Worm (Caenorhabditis elegans) whole organism, young adult: ENCODE results near the gene algn-2.

Source experiments
- C06A6.2 ChIP-seq: fragments of 200-800 bp; sonication (Bioruptor generic); conservative IDR thresholded peaks from 2 replicates; pipeline ENCODE4 v1.3.6; 2022; ENCODE audit warnings: missing genetic modification characterization, missing compliant biosample characterization
- C17E4.6 ChIP-seq: fragments of 200-800 bp; sonication (Bioruptor generic); IDR thresholded peaks from 2 replicates; pipeline ENCODE4 v1.3.6; 2022; ENCODE audit warnings: missing genetic modification reagents, missing genetic modification characterization, missing compliant biosample characterization
- F57A8.1 ChIP-seq: fragments of 200-800 bp; sonication (Bioruptor generic); optimal IDR thresholded peaks from 2 replicates; lab custom pipeline; 2018; ENCODE audit warnings: mild to moderate bottlenecking, missing genetic modification characterization, moderate library complexity, missing compliant biosample characterization
- K12H6.12 ChIP-seq: fragments of 200-800 bp; sonication (Bioruptor generic); optimal IDR thresholded peaks from 2 replicates; lab custom pipeline; 2018; ENCODE audit warnings: mild to moderate bottlenecking, missing genetic modification characterization, missing compliant biosample characterization
- T07F8.4 ChIP-seq: sonication (generic microtip); optimal IDR thresholded peaks from 2 replicates; lab custom pipeline; 2016; ENCODE audit warnings: mild to moderate bottlenecking, missing genetic modification characterization, moderate library complexity, missing compliant biosample characterization
- T26A5.8 ChIP-seq: sonication (generic microtip); optimal IDR thresholded peaks from 2 replicates; lab custom pipeline; 2016; ENCODE audit warnings: missing genetic modification characterization, missing compliant biosample characterization
- Y56A3A.18 ChIP-seq: fragments of 200-800 bp; sonication (Bioruptor generic); IDR thresholded peaks from 2 replicates; pipeline ENCODE4 v1.3.6; 2022; ENCODE audit warnings: missing genetic modification reagents, missing genetic modification characterization, missing compliant biosample characterization
- Y95B8A.8 ChIP-seq: fragments of 200-800 bp; sonication (Bioruptor generic); IDR thresholded peaks from 2 replicates; pipeline ENCODE4 v1.3.6; 2022; ENCODE audit warnings: missing genetic modification reagents, missing genetic modification characterization, missing compliant biosample characterization
- ZK185.1 ChIP-seq: sonication (generic microtip); optimal IDR thresholded peaks from 2 replicates; lab custom pipeline; 2016; ENCODE audit warnings: mild to moderate bottlenecking, missing genetic modification characterization, missing compliant biosample characterization; ENCODE audit not compliant: poor library complexity, severe bottlenecking
- akir-1 ChIP-seq: fragments of 200-800 bp; sonication (Bioruptor generic); optimal IDR thresholded peaks from 2 replicates; lab custom pipeline; 2018; ENCODE audit warnings: mild to moderate bottlenecking, missing genetic modification characterization, moderate library complexity, missing compliant biosample characterization
- ama-1 ChIP-seq, 3 experiments: fragments of 150-350 bp in 1 of 3; sonication (generic microtip) in 2 of 3; optimal IDR thresholded peaks; 2 replicates each; lab custom pipeline; 2014 to 2018; ENCODE audit warnings: missing biosample characterization in 2 of 3, missing genetic modification characterization in 2 of 3, missing genetic modification reagents in 2 of 3
- aptf-2 ChIP-seq: fragments of 200-800 bp; sonication (Bioruptor generic); conservative IDR thresholded peaks from 2 replicates; pipeline ENCODE4 v1.3.6; 2022; ENCODE audit warnings: missing genetic modification reagents, missing genetic modification characterization, missing compliant biosample characterization
- aptf-3 ChIP-seq: fragments of 200-800 bp; sonication (Bioruptor generic); IDR thresholded peaks from 2 replicates; pipeline ENCODE4 v1.3.6; 2022; ENCODE audit warnings: missing genetic modification characterization, missing compliant biosample characterization
- atf-7 ChIP-seq: sonication (generic microtip); optimal IDR thresholded peaks from 2 replicates; lab custom pipeline; 2017; ENCODE audit warnings: mild to moderate bottlenecking, missing genetic modification characterization, missing compliant biosample characterization
- cebp-2 ChIP-seq: fragments of 200-800 bp; sonication (Bioruptor generic); IDR thresholded peaks from 2 replicates; pipeline ENCODE4 v1.3.6; 2022; ENCODE audit warnings: missing genetic modification characterization, missing compliant biosample characterization
- ceh-100 ChIP-seq: fragments of 200-800 bp; sonication (Bioruptor generic); IDR thresholded peaks from 2 replicates; pipeline ENCODE4 v1.3.6; 2022; ENCODE audit warnings: missing genetic modification reagents, missing genetic modification characterization, missing compliant biosample characterization
- ceh-79 ChIP-seq: sonication (generic microtip); optimal IDR thresholded peaks from 2 replicates; lab custom pipeline; 2017; ENCODE audit warnings: mild to moderate bottlenecking, missing genetic modification characterization, missing compliant biosample characterization
- ceh-91 ChIP-seq: fragments of 200-800 bp; sonication (Bioruptor generic); IDR thresholded peaks from 2 replicates; pipeline ENCODE4 v1.3.6; 2022; ENCODE audit warnings: missing genetic modification reagents, missing genetic modification characterization, missing compliant biosample characterization
- dox-1 ChIP-seq: fragments of 200-800 bp; sonication (Bioruptor generic); IDR thresholded peaks from 2 replicates; pipeline ENCODE4 v1.3.6; 2022; ENCODE audit warnings: missing genetic modification reagents, missing genetic modification characterization, missing compliant biosample characterization
- egl-44 ChIP-seq: fragments of 200-800 bp; sonication (Bioruptor generic); IDR thresholded peaks from 2 replicates; pipeline ENCODE4 v1.3.6; 2022; ENCODE audit warnings: missing genetic modification reagents, missing genetic modification characterization, missing compliant biosample characterization
- ekl-4 ChIP-seq: fragments of 200-800 bp; sonication (Bioruptor generic); IDR thresholded peaks from 2 replicates; pipeline ENCODE4 v1.3.6; 2022; ENCODE audit warnings: missing genetic modification reagents, missing genetic modification characterization, missing compliant biosample characterization
- him-1 ChIP-seq: sonication (generic microtip); optimal IDR thresholded peaks from 2 replicates; lab custom pipeline; 2016; ENCODE audit warnings: missing genotype, missing genetic modification reagents, missing genetic modification characterization, missing compliant biosample characterization
- hlh-12 ChIP-seq: sonication (generic microtip); optimal IDR thresholded peaks from 2 replicates; lab custom pipeline; 2016; ENCODE audit warnings: missing genetic modification characterization, missing compliant biosample characterization
- hlh-26 ChIP-seq: fragments of 200-800 bp; sonication (Bioruptor generic); conservative IDR thresholded peaks from 2 replicates; pipeline ENCODE4 v1.3.6; 2022; ENCODE audit warnings: missing genetic modification reagents, missing genetic modification characterization, missing compliant biosample characterization
- hsf-1 ChIP-seq: fragments of 200-800 bp; sonication (Bioruptor generic); IDR thresholded peaks from 2 replicates; pipeline ENCODE4 v1.3.6; 2022; ENCODE audit warnings: missing genetic modification reagents, missing genetic modification characterization, missing compliant biosample characterization
- let-526 ChIP-seq: fragments of 200-800 bp; sonication (Bioruptor generic); IDR thresholded peaks from 2 replicates; pipeline ENCODE4 v1.3.6; 2022; ENCODE audit warnings: missing genetic modification reagents, missing genetic modification characterization, missing compliant biosample characterization
- lin-40 ChIP-seq: sonication (generic microtip); optimal IDR thresholded peaks from 2 replicates; lab custom pipeline; 2016; ENCODE audit warnings: missing genetic modification characterization, mild to moderate bottlenecking, missing compliant biosample characterization, missing genotype, missing genetic modification reagents
- madf-6 ChIP-seq: fragments of 200-800 bp; sonication (Bioruptor generic); IDR thresholded peaks from 2 replicates; pipeline ENCODE4 v1.3.6; 2022; ENCODE audit warnings: missing genetic modification reagents, missing genetic modification characterization, missing compliant biosample characterization
- nhr-80 ChIP-seq: sonication (generic microtip); optimal IDR thresholded peaks from 2 replicates; lab custom pipeline; 2016; ENCODE audit warnings: missing genetic modification characterization, missing compliant biosample characterization
- rcor-1 ChIP-seq: fragments of 200-800 bp; sonication (Bioruptor generic); IDR thresholded peaks from 2 replicates; pipeline ENCODE4 v1.3.6; 2022; ENCODE audit warnings: missing genetic modification reagents, missing genetic modification characterization, missing compliant biosample characterization
- snpc-1.3 ChIP-seq: sonication (generic microtip); optimal IDR thresholded peaks from 2 replicates; lab custom pipeline; 2017; ENCODE audit warnings: missing genetic modification characterization, mild to moderate bottlenecking, missing compliant biosample characterization, antibody characterized with exemption, moderate library complexity, missing genotype, missing genetic modification reagents; ENCODE audit not compliant: insufficient read depth
- snpc-3.4 ChIP-seq: sonication (generic microtip); optimal IDR thresholded peaks from 2 replicates; lab custom pipeline; 2017; ENCODE audit warnings: missing genetic modification characterization, mild to moderate bottlenecking, missing compliant biosample characterization, antibody characterized with exemption, moderate library complexity, missing genotype, missing genetic modification reagents
- somi-1 ChIP-seq: fragments of 200-800 bp; sonication (Bioruptor generic); optimal IDR thresholded peaks from 2 replicates; lab custom pipeline; 2018; ENCODE audit warnings: mild to moderate bottlenecking, missing genetic modification characterization, missing compliant biosample characterization
- tbx-9 ChIP-seq: sonication (generic microtip); optimal IDR thresholded peaks from 2 replicates; lab custom pipeline; 2016; ENCODE audit warnings: borderline replicate concordance, missing genetic modification characterization, inconsistent platforms, missing compliant biosample characterization
- xnd-1 ChIP-seq: sonication (generic microtip); optimal IDR thresholded peaks from 2 replicates; lab custom pipeline; 2016; ENCODE audit warnings: missing genotype, missing genetic modification reagents, missing genetic modification characterization, missing compliant biosample characterization
- ztf-25 ChIP-seq: fragments of 200-800 bp; sonication (Bioruptor generic); IDR thresholded peaks from 2 replicates; pipeline ENCODE4 v1.3.6; 2022; ENCODE audit warnings: missing genetic modification reagents, missing genetic modification characterization, missing compliant biosample characterization
- ztf-28 ChIP-seq: fragments of 200-800 bp; sonication (Bioruptor generic); IDR thresholded peaks from 2 replicates; pipeline ENCODE4 v1.3.6; 2022; ENCODE audit warnings: missing genetic modification reagents, missing genetic modification characterization, missing compliant biosample characterization

algn-2 gene

DNA sequence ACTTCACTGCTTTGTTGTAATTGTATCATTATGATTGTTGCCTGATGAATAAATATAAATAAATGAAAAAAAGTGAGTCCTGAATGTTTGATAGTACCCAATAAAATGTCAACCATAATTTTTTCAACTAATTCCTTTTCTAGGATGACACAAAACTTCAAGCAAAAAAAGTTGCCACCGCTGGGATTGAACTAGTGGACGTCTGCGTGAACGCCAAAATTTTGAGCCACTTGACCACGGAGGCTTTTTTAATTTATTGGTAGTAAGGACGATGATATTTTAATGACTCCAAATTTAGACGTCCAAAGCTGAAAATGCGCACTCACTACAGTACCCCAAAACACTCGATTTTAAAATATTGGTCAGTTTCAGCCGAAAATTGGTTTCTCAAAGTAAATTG lies 21.4 kb upstream of the algn-2 start (continued):
- TF ChIP-seq tbx-9 (tag; lab: Kevin White, UChicago), result no peak
- peak; percentile 62 for TF ChIP-seq atf-7 (tag; lab: Kevin White, UChicago)
- TF ChIP-seq cebp-2 (GFP tag; lab: Robert Waterston, UW), result 0 out of 2 replicates have a peak, but pooled peaks have one; percentile 67
- peak; percentile 65 for TF ChIP-seq ceh-100
- TF ChIP-seq K12H6.12 (tag; lab: Kevin White, UChicago), result no peak
- TF ChIP-seq him-1, result peak; percentile 57
- peak; percentile 50; the same call in 1 of the 2 replicates for TF ChIP-seq C06A6.2 (GFP tag; lab: Robert Waterston, UW)
- peak; percentile 54 for TF ChIP-seq ZK185.1 (tag; lab: Kevin White, UChicago)
- TF ChIP-seq ztf-28 (GFP tag; lab: Robert Waterston, UW), result 0 out of 2 replicates have a peak, but pooled peaks have one; percentile 26
- TF ChIP-seq Y95B8A.8 (GFP tag; lab: Robert Waterston, UW), result 0 out of 2 replicates have a peak, but pooled peaks have one; percentile 75
- TF ChIP-seq xnd-1 (tag; lab: Kevin White, UChicago), result peak; percentile 24
- TF ChIP-seq ceh-79 (tag; lab: Kevin White, UChicago), result peak; percentile 78
- peak; percentile 27 for TF ChIP-seq F57A8.1
- no peak for TF ChIP-seq nhr-80 (tag; lab: Kevin White, UChicago)
- TF ChIP-seq ztf-25 (GFP tag; lab: Robert Waterston, UW), result peak; percentile 94
- no peak for TF ChIP-seq T07F8.4 (tag; lab: Kevin White, UChicago)
- peak; percentile 64; the same call in 1 of the 2 replicates for TF ChIP-seq egl-44 (GFP tag; lab: Robert Waterston, UW)
- TF ChIP-seq hsf-1, result peak; percentile 64
- peak; percentile 37 for TF ChIP-seq hlh-12
- TF ChIP-seq dox-1, result peak; percentile 73
- TF ChIP-seq snpc-3.4 (tag; lab: Kevin White, UChicago), result no peak
- no peak for TF ChIP-seq ama-1 (optimal IDR thresholded peaks at IDR 0.05; lab: Kevin White, UChicago)
- peak; percentile 48 to 64 for TF ChIP-seq ama-1 (GFP tag; optimal IDR thresholded peaks at IDR 0.05; lab: Kevin White, UChicago)
- peak; percentile 98 for TF ChIP-seq aptf-3 (GFP tag; lab: Robert Waterston, UW)
- TF ChIP-seq ekl-4, result peak; percentile 69; the same call in 1 of the 2 replicates
- TF ChIP-seq C17E4.6, result no peak
- no peak for TF ChIP-seq rcor-1 (GFP tag; lab: Robert Waterston, UW)
- TF ChIP-seq snpc-1.3 (tag; lab: Kevin White, UChicago), result peak; percentile 68
- peak; percentile 9 for TF ChIP-seq lin-40 (tag; lab: Kevin White, UChicago)
- no peak for TF ChIP-seq akir-1 (GFP tag; lab: Kevin White, UChicago)
- no peak for TF ChIP-seq ceh-91 (GFP tag; lab: Robert Waterston, UW)
- TF ChIP-seq, all 124 proteins: peak for 77

DNA sequence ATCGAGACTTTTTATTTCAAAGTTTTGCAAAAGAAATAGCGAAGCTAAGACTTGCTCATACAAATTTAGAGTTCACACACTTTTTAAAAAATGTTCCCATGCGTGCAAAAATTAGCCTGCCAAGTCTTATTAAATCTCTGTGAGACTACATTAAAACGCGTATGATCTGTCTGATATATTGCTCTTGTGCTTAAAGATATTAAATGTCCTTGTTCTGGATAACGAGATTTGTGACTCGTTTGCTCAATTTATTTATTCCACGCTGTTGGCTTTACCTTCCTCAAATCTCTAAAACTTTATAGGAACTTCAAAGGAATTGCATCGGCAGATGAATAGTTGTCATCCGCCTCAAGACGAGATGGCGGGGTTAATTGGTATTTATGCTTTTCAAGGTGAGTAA lies 19.7 kb upstream of the algn-2 start, which contains the start of gene srg-69:
Gene srg-69, plus strand, starts transcription at position 301 of the 400 bp plus-strand sequence.
- TF ChIP-seq T26A5.8 (tag; lab: Kevin White, UChicago), result no peak
- no peak for TF ChIP-seq somi-1
- no peak for TF ChIP-seq hlh-26 (GFP tag; lab: Robert Waterston, UW)
- TF ChIP-seq ceh-79 (tag; lab: Kevin White, UChicago), result no peak
- no peak for TF ChIP-seq let-526 (GFP tag; lab: Robert Waterston, UW)
- TF ChIP-seq aptf-2 (GFP tag; lab: Robert Waterston, UW), result no peak
- no peak for TF ChIP-seq Y56A3A.18 (GFP tag; lab: Robert Waterston, UW)
- TF ChIP-seq madf-6 (GFP tag; lab: Robert Waterston, UW), result no peak
